Worm (Caenorhabditis elegans): ENCODE data around the gene T23B5.6.

- TF ChIP-seq unc-42 (tag; optimal IDR thresholded peaks at IDR 0.05), result no peak
- TF ChIP-seq pqm-1 (tag; optimal IDR thresholded peaks at IDR 0.05), result no peak
- TF ChIP-seq ceh-24 (tag; optimal IDR thresholded peaks at IDR 0.05), result no peak
- no peak for TF ChIP-seq sdc-2 (tag; optimal IDR thresholded peaks at IDR 0.05)
- no peak for TF ChIP-seq ceh-34 (tag; optimal IDR thresholded peaks at IDR 0.05)
- TF ChIP-seq dve-1 (tag; optimal IDR thresholded peaks at IDR 0.05), result no peak
- TF ChIP-seq F13H6.1 (tag; optimal IDR thresholded peaks at IDR 0.05), result no peak
Measured at ce11 chrIV:12700204-12700603, 23.2 kb upstream of the T23B5.6 start.

Data from whole organism, late embryonic.